Worm (Caenorhabditis elegans) whole organism, young adult: ENCODE results near the gene ptp-5.1.

Source experiments
- B0261.1 ChIP-seq: sonication (generic microtip); optimal IDR thresholded peaks from 2 replicates; lab custom pipeline; 2016; ENCODE audit warnings: mild to moderate bottlenecking, missing genetic modification characterization, moderate library complexity, missing compliant biosample characterization
- C06A6.2 ChIP-seq: fragments of 200-800 bp; sonication (Bioruptor generic); conservative IDR thresholded peaks from 2 replicates; pipeline ENCODE4 v1.3.6; 2022; ENCODE audit warnings: missing genetic modification characterization, missing compliant biosample characterization
- F10E7.11 ChIP-seq: sonication (generic microtip); optimal IDR thresholded peaks from 2 replicates; lab custom pipeline; 2017; ENCODE audit warnings: mild to moderate bottlenecking, missing genetic modification characterization, moderate library complexity, missing compliant biosample characterization
- F23B12.7 ChIP-seq: sonication (generic microtip); optimal IDR thresholded peaks from 2 replicates; lab custom pipeline; 2017; ENCODE audit warnings: missing genetic modification characterization, mild to moderate bottlenecking, missing compliant biosample characterization, antibody characterized with exemption, moderate library complexity; ENCODE audit not compliant: insufficient read depth
- F52B5.7 ChIP-seq: sonication (generic microtip); optimal IDR thresholded peaks from 2 replicates; lab custom pipeline; 2016; ENCODE audit warnings: mild to moderate bottlenecking, missing genetic modification characterization, missing compliant biosample characterization
- K11D2.4 ChIP-seq: fragments of 200-800 bp; sonication (Bioruptor generic); IDR thresholded peaks from 2 replicates; pipeline ENCODE4 v1.3.6; 2022; ENCODE audit warnings: missing genetic modification reagents, missing genetic modification characterization, missing compliant biosample characterization
- Y53F4B.3 ChIP-seq: fragments of 200-800 bp; sonication (Bioruptor generic); IDR thresholded peaks from 2 replicates; pipeline ENCODE4 v1.3.6; 2022; ENCODE audit warnings: missing genetic modification reagents, missing genetic modification characterization, missing compliant biosample characterization
- Y53G8AR.9 ChIP-seq: fragments of 200-800 bp; sonication (Bioruptor generic); conservative IDR thresholded peaks from 2 replicates; pipeline ENCODE4 v1.3.6; 2022; ENCODE audit warnings: missing genetic modification reagents, missing genetic modification characterization, missing compliant biosample characterization
- ZK185.1 ChIP-seq: sonication (generic microtip); optimal IDR thresholded peaks from 2 replicates; lab custom pipeline; 2016; ENCODE audit warnings: mild to moderate bottlenecking, missing genetic modification characterization, missing compliant biosample characterization; ENCODE audit not compliant: poor library complexity, severe bottlenecking
- akir-1 ChIP-seq: fragments of 200-800 bp; sonication (Bioruptor generic); optimal IDR thresholded peaks from 2 replicates; lab custom pipeline; 2018; ENCODE audit warnings: mild to moderate bottlenecking, missing genetic modification characterization, moderate library complexity, missing compliant biosample characterization
- ama-1 ChIP-seq, 3 experiments: fragments of 150-350 bp in 1 of 3; sonication (generic microtip) in 2 of 3; optimal IDR thresholded peaks; 2 replicates each; lab custom pipeline; 2014 to 2018; ENCODE audit warnings: missing biosample characterization in 2 of 3, missing genetic modification characterization in 2 of 3, missing genetic modification reagents in 2 of 3
- athp-1 ChIP-seq: sonication (generic microtip); optimal IDR thresholded peaks from 2 replicates; lab custom pipeline; 2017; ENCODE audit warnings: mild to moderate bottlenecking, missing genetic modification characterization, missing compliant biosample characterization
- bed-1 ChIP-seq: fragments of 200-800 bp; sonication (Bioruptor generic); IDR thresholded peaks from 2 replicates; pipeline ENCODE4 v1.3.6; 2022; ENCODE audit warnings: missing genetic modification reagents, missing genetic modification characterization, missing compliant biosample characterization
- ceh-100 ChIP-seq: fragments of 200-800 bp; sonication (Bioruptor generic); IDR thresholded peaks from 2 replicates; pipeline ENCODE4 v1.3.6; 2022; ENCODE audit warnings: missing genetic modification reagents, missing genetic modification characterization, missing compliant biosample characterization
- ceh-27 ChIP-seq: fragments of 200-800 bp; sonication (Bioruptor generic); optimal IDR thresholded peaks from 2 replicates; lab custom pipeline; 2018; ENCODE audit warnings: mild to moderate bottlenecking, missing genetic modification characterization, moderate library complexity, missing compliant biosample characterization
- ceh-58 ChIP-seq: fragments of 200-800 bp; sonication (Bioruptor generic); IDR thresholded peaks from 2 replicates; pipeline ENCODE4 v1.3.6; 2022; ENCODE audit warnings: missing genetic modification characterization, missing compliant biosample characterization
- efl-1 ChIP-seq: fragments of 150-350 bp; optimal IDR thresholded peaks from 2 replicates; lab custom pipeline; 2014; ENCODE audit warnings: missing biosample characterization, missing genetic modification reagents, missing genetic modification characterization
- him-1 ChIP-seq: sonication (generic microtip); optimal IDR thresholded peaks from 2 replicates; lab custom pipeline; 2016; ENCODE audit warnings: missing genotype, missing genetic modification reagents, missing genetic modification characterization, missing compliant biosample characterization
- hlh-12 ChIP-seq: sonication (generic microtip); optimal IDR thresholded peaks from 2 replicates; lab custom pipeline; 2016; ENCODE audit warnings: missing genetic modification characterization, missing compliant biosample characterization
- hmg-1.2 ChIP-seq: fragments of 200-800 bp; sonication (Bioruptor generic); IDR thresholded peaks from 2 replicates; pipeline ENCODE4 v1.3.6; 2022; ENCODE audit warnings: missing genetic modification reagents, missing genetic modification characterization, missing compliant biosample characterization
- lin-26 ChIP-seq: fragments of 200-800 bp; sonication (Bioruptor generic); IDR thresholded peaks from 2 replicates; pipeline ENCODE4 v1.3.6; 2022; ENCODE audit warnings: missing genetic modification reagents, missing genetic modification characterization, missing compliant biosample characterization
- lin-35 ChIP-seq, 3 experiments: fragments of 150-350 bp in 2 of 3; sonication (generic microtip) in 1 of 3; optimal IDR thresholded peaks; 2 replicates each; lab custom pipeline; 2014 to 2018; ENCODE audit warnings: missing biosample characterization in 3 of 3, missing genetic modification characterization in 3 of 3, missing genetic modification reagents in 3 of 3
- lin-54 ChIP-seq: fragments of 200-800 bp; sonication (Bioruptor generic); optimal IDR thresholded peaks from 2 replicates; lab custom pipeline; 2018; ENCODE audit warnings: mild to moderate bottlenecking, missing genetic modification characterization, missing compliant biosample characterization
- madf-10 ChIP-seq: sonication (generic microtip); optimal IDR thresholded peaks from 2 replicates; lab custom pipeline; 2016; ENCODE audit warnings: mild to moderate bottlenecking, missing genetic modification characterization, missing compliant biosample characterization
- madf-3 ChIP-seq: fragments of 200-800 bp; sonication (Bioruptor generic); IDR thresholded peaks from 2 replicates; pipeline ENCODE4 v1.3.6; 2022; ENCODE audit warnings: missing genetic modification reagents, missing genetic modification characterization, missing compliant biosample characterization
- madf-8 ChIP-seq: fragments of 200-800 bp; sonication (Bioruptor generic); conservative IDR thresholded peaks from 2 replicates; pipeline ENCODE4 v1.3.6; 2022; ENCODE audit warnings: missing genetic modification reagents, missing genetic modification characterization, missing compliant biosample characterization
- mcd-1 ChIP-seq: fragments of 200-800 bp; sonication (Bioruptor generic); IDR thresholded peaks from 2 replicates; pipeline ENCODE4 v1.3.6; 2022; ENCODE audit warnings: missing genetic modification reagents, missing genetic modification characterization, missing compliant biosample characterization
- mes-4 ChIP-seq: sonication (generic microtip); optimal IDR thresholded peaks from 2 replicates; lab custom pipeline; 2016; ENCODE audit warnings: missing genotype, missing genetic modification characterization, missing compliant biosample characterization
- mxl-1 ChIP-seq: sonication (generic microtip); optimal IDR thresholded peaks from 2 replicates; lab custom pipeline; 2016; ENCODE audit warnings: missing genetic modification characterization, missing compliant biosample characterization
- nhr-80 ChIP-seq: sonication (generic microtip); optimal IDR thresholded peaks from 2 replicates; lab custom pipeline; 2016; ENCODE audit warnings: missing genetic modification characterization, missing compliant biosample characterization
- sdz-38 ChIP-seq: sonication (generic microtip); optimal IDR thresholded peaks from 2 replicates; lab custom pipeline; 2016; ENCODE audit warnings: missing genotype, missing genetic modification characterization, missing compliant biosample characterization
- snpc-4 ChIP-seq, 5 experiments: fragments of 150-350 bp in 1 of 5; sonication (generic microtip) in 4 of 5; optimal IDR thresholded peaks; 2 replicates each; lab custom pipeline; 2014 to 2018; ENCODE audit warnings: missing genetic modification characterization in 5 of 5, missing biosample characterization in 3 of 5, antibody characterized with exemption in 2 of 5, mild to moderate bottlenecking in 2 of 5, missing compliant biosample characterization in 2 of 5, missing genotype in 2 of 5, moderate library complexity in 2 of 5, missing genetic modification reagents in 1 of 5
- somi-1 ChIP-seq: fragments of 200-800 bp; sonication (Bioruptor generic); optimal IDR thresholded peaks from 2 replicates; lab custom pipeline; 2018; ENCODE audit warnings: mild to moderate bottlenecking, missing genetic modification characterization, missing compliant biosample characterization
- tbp1 ChIP-seq: fragments of 200-800 bp; sonication (Bioruptor generic); optimal IDR thresholded peaks from 2 replicates; lab custom pipeline; 2018; ENCODE audit warnings: mild to moderate bottlenecking, missing genetic modification characterization, missing compliant biosample characterization
- unc-130 ChIP-seq: sonication (generic microtip); optimal IDR thresholded peaks from 2 replicates; lab custom pipeline; 2016; ENCODE audit warnings: missing genetic modification reagents, missing genetic modification characterization, missing compliant biosample characterization
- xnd-1 ChIP-seq: sonication (generic microtip); optimal IDR thresholded peaks from 2 replicates; lab custom pipeline; 2016; ENCODE audit warnings: missing genotype, missing genetic modification reagents, missing genetic modification characterization, missing compliant biosample characterization
- ztf-25 ChIP-seq: fragments of 200-800 bp; sonication (Bioruptor generic); IDR thresholded peaks from 2 replicates; pipeline ENCODE4 v1.3.6; 2022; ENCODE audit warnings: missing genetic modification reagents, missing genetic modification characterization, missing compliant biosample characterization
- ztf-28 ChIP-seq: fragments of 200-800 bp; sonication (Bioruptor generic); IDR thresholded peaks from 2 replicates; pipeline ENCODE4 v1.3.6; 2022; ENCODE audit warnings: missing genetic modification reagents, missing genetic modification characterization, missing compliant biosample characterization

ptp-5.1 gene

ce11 chrIV:5183755-5184166, 17.6 kb downstream of the ptp-5.1 start, which contains the start of gene W03F8.4 (continued):
- TF ChIP-seq athp-1 = peak; percentile 41
- TF ChIP-seq ztf-25 (GFP tag; lab: Robert Waterston, UW) = no peak
- peak; percentile 93 for TF ChIP-seq madf-3 (GFP tag; lab: Robert Waterston, UW)
- TF ChIP-seq ztf-28 (GFP tag; lab: Robert Waterston, UW) = 0 out of 2 replicates have a peak, but pooled peaks have one; percentile 76
- TF ChIP-seq F23B12.7 (tag; lab: Kevin White, UChicago) = peak; percentile 67
- peak; percentile 53 for TF ChIP-seq him-1 (tag; lab: Kevin White, UChicago)
- TF ChIP-seq somi-1 (GFP tag; lab: Kevin White, UChicago) = peak; percentile 55
- no peak for TF ChIP-seq mes-4 (tag; lab: Kevin White, UChicago)
- peak; percentile 0 for TF ChIP-seq B0261.1 (tag; lab: Kevin White, UChicago)
- peak; percentile 68 for TF ChIP-seq hmg-1.2 (GFP tag; lab: Robert Waterston, UW)
- peak; percentile 83 for TF ChIP-seq ceh-100
- peak; percentile 11 for TF ChIP-seq akir-1 (GFP tag; lab: Kevin White, UChicago)
- peak; percentile 85 for TF ChIP-seq ceh-27 (GFP tag; lab: Kevin White, UChicago)
- TF ChIP-seq lin-26 (GFP tag; lab: Robert Waterston, UW) = 0 out of 2 replicates have a peak, but pooled peaks have one; percentile 35
- TF ChIP-seq Y53G8AR.9 (GFP tag; lab: Robert Waterston, UW) = peak; percentile 94
- no peak for TF ChIP-seq F52B5.7 (tag; lab: Kevin White, UChicago)
- peak; percentile 88 for TF ChIP-seq snpc-4 (GFP tag; optimal IDR thresholded peaks at IDR 0.05; lab: Kevin White, UChicago)
- TF ChIP-seq snpc-4 (tag; optimal IDR thresholded peaks at IDR 0.05; lab: Kevin White, UChicago) = peak; percentile 82 to 95 (median 94)
- peak; percentile 59 for TF ChIP-seq xnd-1 (tag; lab: Kevin White, UChicago)
- peak; percentile 91 for TF ChIP-seq K11D2.4 (GFP tag; lab: Robert Waterston, UW)
- peak; percentile 65 for TF ChIP-seq nhr-80
- TF ChIP-seq ZK185.1 = peak; percentile 82
- TF ChIP-seq unc-130 (GFP tag; lab: Kevin White, UChicago) = peak; percentile 47
- TF ChIP-seq ceh-58 (GFP tag; lab: Robert Waterston, UW) = no peak
- peak; percentile 45 for TF ChIP-seq madf-8 (GFP tag; lab: Robert Waterston, UW)
- peak; percentile 83 for TF ChIP-seq C06A6.2 (GFP tag; lab: Robert Waterston, UW)
- no peak; the same call in 1 of the 2 replicates for TF ChIP-seq Y53F4B.3 (GFP tag; lab: Robert Waterston, UW)
- peak; percentile 51 for TF ChIP-seq madf-10 (tag; lab: Kevin White, UChicago)
- TF ChIP-seq efl-1 (GFP tag; lab: Kevin White, UChicago) = peak; percentile 91

- TF ChIP-seq F10E7.11 (no peak), bed-1 (GFP tag; lab: Robert Waterston, UW) (no peak), efl-1 (GFP tag; lab: Kevin White, UChicago) (no peak), nhr-80 (no peak), ama-1 (optimal IDR thresholded peaks at IDR 0.05; lab: Kevin White, UChicago) (no peak), ama-1 (GFP tag; optimal IDR thresholded peaks at IDR 0.05; lab: Kevin White, UChicago) (no peak), tbp1 (GFP tag; lab: Kevin White, UChicago) (no peak), hlh-12 (tag; lab: Kevin White, UChicago) (no peak)
- TF ChIP-seq, all 124 proteins: peak for 0
Measured at ce11 chrIV:5186480-5187205, 20.5 kb downstream of the ptp-5.1 start, which contains the start of the genes W03F8.6 and mtrf-1L. W03F8.6 (minus strand) TSS chrIV:5186580. mtrf-1L (plus strand) TSS chrIV:5187155.

- TF ChIP-seq ceh-58 (GFP tag; lab: Robert Waterston, UW) = no peak
- TF ChIP-seq mxl-1 (tag; lab: Kevin White, UChicago) = no peak
- peak; percentile 16 for TF ChIP-seq tbp1 (GFP tag; lab: Kevin White, UChicago)
- TF ChIP-seq snpc-4 (GFP tag; optimal IDR thresholded peaks at IDR 0.05; lab: Kevin White, UChicago) = no peak
- peak in 2 of 4 experiments; percentile 4 to 53 for TF ChIP-seq snpc-4 (tag; optimal IDR thresholded peaks at IDR 0.05; lab: Kevin White, UChicago)
- TF ChIP-seq lin-35 (GFP tag; optimal IDR thresholded peaks at IDR 0.05; lab: Kevin White, UChicago) = peak in 1 of 3 experiments; percentile 67
- peak; percentile 39; the same call in 1 of the 2 replicates for TF ChIP-seq mcd-1 (GFP tag; lab: Robert Waterston, UW)
- TF ChIP-seq sdz-38 (tag; lab: Kevin White, UChicago) = no peak
- TF ChIP-seq efl-1 (GFP tag; lab: Kevin White, UChicago) = peak; percentile 48
- peak; percentile 65 for TF ChIP-seq lin-54
Measured at ce11 chrIV:5188051-5188450, 21.9 kb downstream of the ptp-5.1 start.
